Fruit fly (Drosophila melanogaster): ENCODE measurements around the gene Karl.

DNA sequence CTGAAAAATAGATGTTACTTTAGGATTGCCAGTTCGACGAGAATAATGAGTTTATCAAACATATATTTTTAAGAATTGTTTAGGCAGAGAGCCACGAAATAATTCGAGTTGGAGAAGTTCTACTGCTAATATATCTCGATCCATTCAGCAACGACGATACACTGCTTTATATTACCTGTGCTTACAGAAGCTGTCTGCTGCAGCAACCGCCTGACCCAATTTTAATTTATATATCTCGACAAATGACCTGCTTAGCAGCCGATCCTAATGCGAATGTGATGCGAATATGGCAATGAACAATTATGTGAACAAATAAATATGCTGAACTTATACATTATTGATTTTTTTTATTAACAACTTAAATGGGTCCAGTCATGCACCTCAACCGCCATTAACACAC, 11.3 kb downstream of the Karl start:
- TF ChIP-seq CTCF (optimal IDR thresholded peaks at IDR 0.05), result no peak
- no peak for TF ChIP-seq CG8478 (optimal IDR thresholded peaks at IDR 0.05)
